Worm (Caenorhabditis elegans) whole organism, L2 larva: Measurements from ENCODE around the gene F55A11.11.

Experiments
- ceh-16 ChIP-seq: fragments of 150-350 bp; optimal IDR thresholded peaks from 2 replicates; lab custom pipeline; 2014; ENCODE audit warnings: missing biosample characterization, missing genetic modification characterization
- elt-1 ChIP-seq: fragments of 150-350 bp; optimal IDR thresholded peaks from 2 replicates; lab custom pipeline; 2014; ENCODE audit warnings: missing biosample characterization, missing genetic modification characterization
- unc-39 ChIP-seq: fragments of 150-350 bp; optimal IDR thresholded peaks from 2 replicates; lab custom pipeline; 2014; ENCODE audit warnings: missing biosample characterization, missing genetic modification characterization
- unc-55 ChIP-seq: fragments of 150-350 bp; sonication (generic microtip); optimal IDR thresholded peaks from 3 replicates; lab custom pipeline; 2014; ENCODE audit warnings: missing biosample characterization, missing genetic modification reagents, missing genetic modification characterization

DNA sequence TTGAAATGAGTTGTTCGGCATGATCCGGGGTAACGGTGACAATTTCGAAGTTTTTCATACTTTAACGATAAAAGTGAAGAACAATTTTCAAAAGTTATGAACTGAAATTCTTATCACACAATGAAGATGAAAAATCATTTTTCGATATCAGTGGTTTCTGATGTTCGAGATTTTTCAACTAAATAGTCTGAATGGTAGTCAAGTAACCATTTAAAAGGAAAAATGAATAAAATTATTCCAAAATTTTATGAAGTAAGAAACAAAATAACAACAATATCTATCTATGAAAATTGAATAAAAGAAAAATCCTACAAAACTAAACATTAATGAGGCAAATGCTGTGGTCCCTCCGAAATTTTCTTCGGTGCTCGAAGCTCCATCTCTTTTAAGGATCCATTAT is 42.7 kb downstream of the F55A11.11 start, which contains the start of gene D2023.4:
- TF ChIP-seq unc-39 (tag; lab: Kevin White, UChicago) (no peak), unc-55 (GFP tag; lab: Kevin White, UChicago) (no peak), ceh-16 (tag; lab: Kevin White, UChicago) (no peak), elt-1 (tag; lab: Kevin White, UChicago) (no peak)
